Fruit fly (Drosophila melanogaster): ENCODE data around the gene Ubr3.
A peak's percentile ranks its signal among the peaks of the same experiment; 100 is the strongest.

- TF ChIP-seq Dll (optimal IDR thresholded peaks at IDR 0.05) (peak; percentile 94), EcR (GFP tag; optimal IDR thresholded peaks at IDR 0.05) (no peak), psq (optimal IDR thresholded peaks at IDR 0.05) (no peak), CG8478 (optimal IDR thresholded peaks at IDR 0.05) (no peak), usp (GFP tag; optimal IDR thresholded peaks at IDR 0.05) (no peak), pan (optimal IDR thresholded peaks at IDR 0.05) (no peak)
Observed at dm6 chrX:7944772-7945722, 9.4 kb downstream of the Ubr3 start.

Data from whole organism.